Worm (Caenorhabditis elegans) whole organism, mixed stage, embryonic: ENCODE results near the gene sft-1.

ENCODE experiments used
- bed-3 ChIP-seq: fragments of 200-800 bp; sonication (Bioruptor generic); optimal IDR thresholded peaks from 3 replicates; lab custom pipeline; 2018; ENCODE audit warnings: mild to moderate bottlenecking, missing genetic modification characterization, moderate library complexity, missing compliant biosample characterization
- mep-1 ChIP-seq: fragments of 150-350 bp; optimal IDR thresholded peaks from 2 replicates; lab custom pipeline; 2017; ENCODE audit warnings: missing biosample characterization, missing genetic modification reagents, missing genetic modification characterization, inconsistent platforms
- snpc-4 ChIP-seq: fragments of 150-350 bp; optimal IDR thresholded peaks from 2 replicates; lab custom pipeline; 2014; ENCODE audit warnings: missing biosample characterization, missing genetic modification characterization
- unc-39 ChIP-seq: fragments of 150-350 bp; optimal IDR thresholded peaks from 2 replicates; lab custom pipeline; 2014; ENCODE audit warnings: missing biosample characterization, missing genetic modification characterization

DNA sequence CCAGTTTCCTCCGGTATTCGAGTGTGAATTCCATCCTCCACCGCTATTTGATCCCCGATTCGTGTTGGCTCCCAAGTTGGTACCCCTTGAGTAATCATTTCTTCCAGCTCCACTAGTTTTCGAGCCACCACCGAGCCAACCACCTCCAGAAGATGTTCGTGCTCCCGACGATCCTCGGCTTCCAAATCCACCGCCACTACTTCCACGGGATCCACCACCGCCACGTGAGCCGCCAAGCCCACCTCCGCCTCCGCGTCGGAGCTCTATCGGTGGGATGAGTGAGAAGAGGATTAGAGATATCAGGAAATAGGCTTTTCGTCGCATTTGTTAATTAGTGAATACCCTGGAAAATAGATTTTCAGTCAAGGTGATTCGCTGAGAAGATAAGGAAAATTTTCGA, 22.5 kb upstream of the sft-1 start, which contains the start of gene H06I04.6:
- TF ChIP-seq mep-1 (no peak), snpc-4 (tag; lab: Kevin White, UChicago) (no peak), bed-3 (no peak), unc-39 (tag; lab: Kevin White, UChicago) (no peak)
